Worm (Caenorhabditis elegans): ENCODE results near the gene C34C12.1.
"Not testable (repeated sequence)": the region's sequence is repeated elsewhere in the genome, so short reads cannot be mapped to it uniquely, and the experiment has no call there.

C34C12.1 gene

ce11 chrIII:3452563-3453210 is 1.5 kb upstream of the C34C12.1 start, which contains the start of the genes K01A11.3 and C34C12.12:
K01A11.3 (minus strand) TSS chrIII:3452613.
C34C12.12 (plus strand) TSS chrIII:3453194.
- no peak for TF ChIP-seq ceh-18 (tag; optimal IDR thresholded peaks at IDR 0.05)
- TF ChIP-seq hlh-30 (tag; optimal IDR thresholded peaks at IDR 0.05; ENCODE audit: insufficient read depth), result no peak
- no peak for TF ChIP-seq rnt-1 (tag; optimal IDR thresholded peaks at IDR 0.05)
- TF ChIP-seq pax-1 (tag; optimal IDR thresholded peaks at IDR 0.05), result no peak
- no peak for TF ChIP-seq lin-11 (tag; optimal IDR thresholded peaks at IDR 0.05)
- no peak for TF ChIP-seq ceh-34 (tag; optimal IDR thresholded peaks at IDR 0.05)
- no peak for TF ChIP-seq Y22D7AL.16 (tag; optimal IDR thresholded peaks at IDR 0.05)
- no peak for TF ChIP-seq che-1 (tag; optimal IDR thresholded peaks at IDR 0.05)
- TF ChIP-seq ztf-16 (tag; optimal IDR thresholded peaks at IDR 0.05), result no peak
- no peak for TF ChIP-seq tbx-7 (tag; optimal IDR thresholded peaks at IDR 0.05)
- TF ChIP-seq hlh-8 (tag; optimal IDR thresholded peaks at IDR 0.05), result no peak
- no peak for TF ChIP-seq elt-2 (tag; optimal IDR thresholded peaks at IDR 0.05)
- no peak for TF ChIP-seq ceh-48 (tag; optimal IDR thresholded peaks at IDR 0.05)
- no peak for TF ChIP-seq C08G9.2 (tag; optimal IDR thresholded peaks at IDR 0.05)
- no peak for TF ChIP-seq pha-4 (tag; optimal IDR thresholded peaks at IDR 0.05)
- TF ChIP-seq dve-1 (tag; optimal IDR thresholded peaks at IDR 0.05), result no peak
- no peak for TF ChIP-seq dmd-4 (tag; optimal IDR thresholded peaks at IDR 0.05; ENCODE audit: borderline replicate concordance)
- no peak for TF ChIP-seq pat-9 (tag; optimal IDR thresholded peaks at IDR 0.05)

- TF ChIP-seq syd-9, hlh-8, odd-2 (tag; optimal IDR thresholded peaks at IDR 0.05): not testable (repeated sequence)
Observed at ce11 chrIII:3453486-3453885, 659 bp upstream of the C34C12.1 start, which contains the start of gene C34C12.2. C34C12.2 (plus strand) TSS chrIII:3453786.

ce11 chrIII:3456226-3456625 is 2.1 kb downstream of the C34C12.1 start:
- TF ChIP-seq che-1 (tag; optimal IDR thresholded peaks at IDR 0.05), result no peak
- peak; percentile 38 for TF ChIP-seq ets-4 (tag; optimal IDR thresholded peaks at IDR 0.05)
- peak; percentile 12; the same call in 1 of the 2 replicates for TF ChIP-seq sox-2 (GFP tag; IDR thresholded peaks at IDR 0.05)
- peak; percentile 17 for TF ChIP-seq rnt-1 (tag; optimal IDR thresholded peaks at IDR 0.05)
- peak; percentile 52 for TF ChIP-seq ztf-16 (tag; optimal IDR thresholded peaks at IDR 0.05)
- peak; percentile 53 for TF ChIP-seq ceh-30 (tag; optimal IDR thresholded peaks at IDR 0.05)
- no peak for TF ChIP-seq hlh-15 (tag; optimal IDR thresholded peaks at IDR 0.05)
- TF ChIP-seq ceh-45 (GFP tag; IDR thresholded peaks at IDR 0.05), result no peak
- peak; percentile 91 for TF ChIP-seq nfya-1 (tag; optimal IDR thresholded peaks at IDR 0.05)
- peak; percentile 78 for TF ChIP-seq ceh-34 (tag; optimal IDR thresholded peaks at IDR 0.05)
- peak; percentile 83 for TF ChIP-seq ref-2 (tag; optimal IDR thresholded peaks at IDR 0.05)
- TF ChIP-seq C08G9.2 (tag; optimal IDR thresholded peaks at IDR 0.05), result peak; percentile 52
- no peak for TF ChIP-seq ceh-19 (GFP tag; optimal IDR thresholded peaks at IDR 0.05)
- peak; percentile 72 for TF ChIP-seq ceh-31 (tag; optimal IDR thresholded peaks at IDR 0.05)
- peak; percentile 50 for TF ChIP-seq unc-55 (GFP tag; optimal IDR thresholded peaks at IDR 0.05)
- peak; percentile 44 for TF ChIP-seq K09A11.1 (tag; optimal IDR thresholded peaks at IDR 0.05; ENCODE audit: insufficient read depth)
- no peak for TF ChIP-seq sdc-2 (tag; optimal IDR thresholded peaks at IDR 0.05)
- no peak for TF ChIP-seq eyg-1 (tag; optimal IDR thresholded peaks at IDR 0.05)
- TF ChIP-seq unc-3 (GFP tag; conservative IDR thresholded peaks at IDR 0.05), result no peak
- peak; percentile 32 for TF ChIP-seq unc-3 (tag; optimal IDR thresholded peaks at IDR 0.05)
- peak; percentile 63 for TF ChIP-seq unc-42 (tag; optimal IDR thresholded peaks at IDR 0.05)
- no peak for TF ChIP-seq npax-4 (tag; optimal IDR thresholded peaks at IDR 0.05)
- peak; percentile 21 for TF ChIP-seq madf-2 (tag; optimal IDR thresholded peaks at IDR 0.05)
- TF ChIP-seq ceh-14 (tag; optimal IDR thresholded peaks at IDR 0.05), result peak; percentile 79
- peak; percentile 50 for TF ChIP-seq hlh-30 (tag; optimal IDR thresholded peaks at IDR 0.05; ENCODE audit: insufficient read depth)
- peak; percentile 73 for TF ChIP-seq dve-1 (tag; optimal IDR thresholded peaks at IDR 0.05)
- no peak for TF ChIP-seq odd-2 (tag; optimal IDR thresholded peaks at IDR 0.05)
- peak; percentile 64 for TF ChIP-seq tbx-2 (tag; optimal IDR thresholded peaks at IDR 0.05)
- TF ChIP-seq fax-1 (tag; optimal IDR thresholded peaks at IDR 0.05), result peak; percentile 11
- TF ChIP-seq ceh-18 (tag; optimal IDR thresholded peaks at IDR 0.05), result peak; percentile 83
- peak; percentile 44 for TF ChIP-seq unc-86 (tag; optimal IDR thresholded peaks at IDR 0.05)
- peak; percentile 30 for TF ChIP-seq pax-1 (tag; optimal IDR thresholded peaks at IDR 0.05)
- peak; percentile 68 for TF ChIP-seq elt-2 (tag; optimal IDR thresholded peaks at IDR 0.05)
- peak; percentile 49 for TF ChIP-seq pqm-1 (tag; optimal IDR thresholded peaks at IDR 0.05)

All from whole organism, late embryonic.